Worm (Caenorhabditis elegans): ENCODE results near the gene unc-44.
A peak's percentile ranks its signal among the peaks of the same experiment; 100 is the strongest.
"Not testable (repeated sequence)": the region's sequence is repeated elsewhere in the genome, so short reads cannot be mapped to it uniquely, and the experiment has no call there.

unc-44 gene

DNA sequence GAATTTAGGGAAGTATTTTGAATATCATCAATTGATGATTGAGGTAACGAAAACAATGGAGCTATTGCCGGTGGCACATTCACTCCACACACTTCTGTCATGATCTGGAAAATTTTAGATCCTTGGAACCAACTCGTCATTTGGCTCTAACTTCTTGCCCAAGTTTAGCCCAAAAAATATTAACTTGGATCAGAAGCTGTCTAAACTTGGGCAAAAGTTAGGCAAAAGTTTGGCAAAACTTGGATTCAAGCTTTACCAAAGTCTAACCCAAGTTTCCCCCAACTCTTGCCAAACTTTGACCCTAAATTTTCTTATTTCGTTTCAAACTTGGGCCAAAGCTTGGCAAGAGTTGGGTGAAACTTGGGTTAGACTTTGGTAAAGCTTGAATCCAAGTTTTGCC, 58.2 kb downstream of the unc-44 start, which contains the start of gene pqn-22:
TSS of gene pqn-22 (minus strand) at position 101 of the 400 bp plus-strand sequence.
- TF ChIP-seq nhr-23, nhr-77, lsy-2 (tag; optimal IDR thresholded peaks at IDR 0.05): not testable (repeated sequence)

DNA sequence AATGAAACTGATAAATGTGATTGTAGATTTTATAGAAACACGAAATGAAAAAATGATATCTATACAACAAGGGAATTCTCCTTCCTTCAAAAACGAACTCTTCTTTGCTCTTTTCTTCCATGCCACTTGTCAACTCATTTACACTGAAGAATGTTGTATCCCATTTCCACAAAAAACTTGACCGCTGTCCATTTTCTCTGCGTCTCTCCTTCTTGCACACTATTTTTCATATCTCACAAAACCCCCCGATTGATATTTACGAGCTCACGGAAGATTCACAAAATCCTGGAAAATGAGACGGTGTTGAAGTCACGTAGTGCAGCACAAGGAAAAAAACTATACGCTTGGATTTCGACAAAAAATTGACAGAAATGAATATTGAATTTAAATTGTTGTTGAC, 59.8 kb downstream of the unc-44 start:
- TF ChIP-seq egl-27 (tag; optimal IDR thresholded peaks at IDR 0.05) (no peak), zag-1 (tag; optimal IDR thresholded peaks at IDR 0.05) (no peak), nhr-237 (tag; optimal IDR thresholded peaks at IDR 0.05) (no peak), nhr-12 (tag; optimal IDR thresholded peaks at IDR 0.05) (no peak), nhr-6 (tag; optimal IDR thresholded peaks at IDR 0.05) (no peak)

DNA sequence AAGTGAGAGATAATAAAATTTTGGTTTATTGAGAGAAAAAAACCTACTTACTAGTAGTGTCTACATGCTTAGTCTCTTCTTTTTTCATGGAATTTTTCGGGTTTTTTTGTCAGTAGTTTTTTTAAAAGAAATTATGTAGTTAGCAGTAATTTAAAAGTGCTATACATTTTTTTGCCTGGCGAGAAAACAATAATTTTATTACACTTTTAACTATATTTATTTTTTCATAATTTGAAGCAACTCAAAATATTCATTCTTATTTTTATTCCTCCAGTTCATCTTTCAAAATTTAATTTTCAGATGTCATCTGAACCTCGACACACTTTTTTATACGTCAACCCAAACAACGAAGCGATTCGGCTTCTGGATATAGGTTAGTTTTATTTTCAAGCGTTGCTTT, 65.3 kb downstream of the unc-44 start, which contains the start of gene kcc-2:
TSS of gene kcc-2 (plus strand) at position 301 of the 400 bp plus-strand sequence.
- TF ChIP-seq nhr-10 (tag; optimal IDR thresholded peaks at IDR 0.05), result no peak
- no peak for TF ChIP-seq alr-1 (tag; optimal IDR thresholded peaks at IDR 0.05)
- TF ChIP-seq blmp-1 (tag; optimal IDR thresholded peaks at IDR 0.05; ENCODE audit: insufficient read depth), result no peak
- TF ChIP-seq egl-27 (tag; optimal IDR thresholded peaks at IDR 0.05), result no peak
- no peak for TF ChIP-seq sma-9 (GFP tag; optimal IDR thresholded peaks at IDR 0.05)
- TF ChIP-seq sma-9 (tag; optimal IDR thresholded peaks at IDR 0.05), result no peak
- TF ChIP-seq gmeb-1 (tag; optimal IDR thresholded peaks at IDR 0.05), result no peak
- no peak for TF ChIP-seq lin-13 (GFP tag; optimal IDR thresholded peaks at IDR 0.05)
- no peak for TF ChIP-seq ceh-16 (tag; optimal IDR thresholded peaks at IDR 0.05)
- no peak for TF ChIP-seq ztf-11 (tag; optimal IDR thresholded peaks at IDR 0.05)
- TF ChIP-seq nhr-23 (tag; optimal IDR thresholded peaks at IDR 0.05), result no peak
- TF ChIP-seq ztf-1 (GFP tag; conservative IDR thresholded peaks at IDR 0.05), result no peak
- TF ChIP-seq Y55F3AM.14 (GFP tag; optimal IDR thresholded peaks at IDR 0.05), result no peak
- TF ChIP-seq mdl-1 (tag; optimal IDR thresholded peaks at IDR 0.05), result no peak
- no peak for TF ChIP-seq lin-39 (tag; optimal IDR thresholded peaks at IDR 0.05)
- no peak for TF ChIP-seq nhr-11 (tag; optimal IDR thresholded peaks at IDR 0.05)
- no peak for TF ChIP-seq elt-3 (tag; optimal IDR thresholded peaks at IDR 0.05)
- TF ChIP-seq unc-62 (GFP tag; optimal IDR thresholded peaks at IDR 0.05), result no peak
- TF ChIP-seq skn-1 (tag; optimal IDR thresholded peaks at IDR 0.05), result no peak
- TF ChIP-seq snpc-4 (tag; optimal IDR thresholded peaks at IDR 0.05), result no peak
- no peak for TF ChIP-seq nhr-25 (tag; optimal IDR thresholded peaks at IDR 0.05)

DNA sequence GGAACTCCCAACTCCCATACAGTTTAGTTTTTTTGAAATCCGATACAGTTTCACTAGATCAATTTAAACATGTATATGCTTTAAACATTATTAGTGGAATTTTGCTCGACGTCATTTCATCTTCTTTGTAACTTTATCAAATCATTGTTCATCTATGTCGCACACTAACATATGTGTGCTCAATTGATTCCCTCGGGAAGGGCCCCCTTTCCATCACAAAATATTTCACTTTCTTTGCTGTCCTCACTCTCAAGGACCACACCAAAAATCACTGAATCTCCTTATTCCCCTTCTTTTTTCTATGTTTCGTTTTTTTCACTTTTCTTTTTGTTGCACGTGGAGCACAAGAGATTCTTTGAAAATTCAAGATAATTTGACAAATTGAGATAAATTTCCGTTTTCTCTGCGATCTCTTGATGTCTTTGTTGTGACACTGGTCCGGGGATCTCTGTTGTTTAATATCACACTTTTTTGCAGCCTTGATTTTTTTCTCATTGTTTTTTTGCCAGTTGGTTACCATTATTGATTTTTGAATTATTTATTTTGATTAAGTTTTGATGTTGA, 71.9 kb downstream of the unc-44 start:
- TF ChIP-seq sma-9 (GFP tag; optimal IDR thresholded peaks at IDR 0.05) (no peak), sma-9 (tag; optimal IDR thresholded peaks at IDR 0.05) (no peak)

DNA sequence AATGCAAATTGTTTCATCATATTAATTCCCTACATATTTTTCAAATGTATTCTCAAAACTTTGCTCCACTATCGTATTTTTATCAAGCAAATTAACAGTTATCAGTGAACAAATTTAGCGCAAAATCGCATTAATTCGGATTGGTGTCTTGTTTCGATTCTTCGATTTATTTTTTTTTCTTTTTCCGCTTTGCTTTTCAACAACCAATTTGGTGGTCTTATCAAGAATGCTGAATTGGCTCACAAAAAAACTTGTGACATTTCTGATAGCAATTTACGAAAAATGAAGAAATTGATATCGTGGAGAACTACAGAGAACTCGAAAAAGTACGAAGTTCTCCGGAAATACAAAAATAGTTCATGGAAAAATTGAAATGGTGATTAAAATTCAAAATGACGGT, 73.1 kb downstream of the unc-44 start:
- TF ChIP-seq nhr-11 (tag; optimal IDR thresholded peaks at IDR 0.05) (no peak), nhr-21 (tag; optimal IDR thresholded peaks at IDR 0.05) (no peak), aly-2 (tag; optimal IDR thresholded peaks at IDR 0.05) (no peak), mdl-1 (tag; optimal IDR thresholded peaks at IDR 0.05) (no peak), lin-11 (tag; optimal IDR thresholded peaks at IDR 0.05) (no peak), nhr-10 (tag; optimal IDR thresholded peaks at IDR 0.05) (no peak), zag-1 (tag; optimal IDR thresholded peaks at IDR 0.05) (no peak), nhr-25 (tag; optimal IDR thresholded peaks at IDR 0.05) (no peak), gmeb-1 (tag; optimal IDR thresholded peaks at IDR 0.05) (peak; percentile 19), nhr-12 (tag; optimal IDR thresholded peaks at IDR 0.05) (no peak), sma-9 (GFP tag; optimal IDR thresholded peaks at IDR 0.05) (peak; percentile 34), sma-9 (tag; optimal IDR thresholded peaks at IDR 0.05) (no peak), nhr-237 (tag; optimal IDR thresholded peaks at IDR 0.05) (no peak), ceh-16 (tag; optimal IDR thresholded peaks at IDR 0.05) (no peak), nhr-23 (tag; optimal IDR thresholded peaks at IDR 0.05) (no peak), ZK546.5 (tag; optimal IDR thresholded peaks at IDR 0.05) (no peak), Y55F3AM.14 (GFP tag; optimal IDR thresholded peaks at IDR 0.05) (no peak), egl-27 (tag; optimal IDR thresholded peaks at IDR 0.05) (no peak), dmd-4 (tag; optimal IDR thresholded peaks at IDR 0.05) (no peak), ztf-1 (GFP tag; conservative IDR thresholded peaks at IDR 0.05) (no peak), unc-39 (tag; optimal IDR thresholded peaks at IDR 0.05) (no peak), fos-1 (tag; optimal IDR thresholded peaks at IDR 0.05) (peak; percentile 83), unc-55 (GFP tag; optimal IDR thresholded peaks at IDR 0.05) (no peak), F13H6.1 (tag; optimal IDR thresholded peaks at IDR 0.05) (no peak)

All from whole organism, L2 larva.